Worm (Caenorhabditis elegans): ENCODE measurements around the gene rha-2.

The rha-2 gene

ce11 chrIII:8621002-8621401 lies 6.6 kb upstream of the rha-2 start:
- TF ChIP-seq dve-1 (tag; optimal IDR thresholded peaks at IDR 0.05) (no peak), pag-3 (tag; optimal IDR thresholded peaks at IDR 0.05; ENCODE audit: borderline replicate concordance) (no peak), nfya-1 (tag; optimal IDR thresholded peaks at IDR 0.05) (peak; percentile 18)

DNA sequence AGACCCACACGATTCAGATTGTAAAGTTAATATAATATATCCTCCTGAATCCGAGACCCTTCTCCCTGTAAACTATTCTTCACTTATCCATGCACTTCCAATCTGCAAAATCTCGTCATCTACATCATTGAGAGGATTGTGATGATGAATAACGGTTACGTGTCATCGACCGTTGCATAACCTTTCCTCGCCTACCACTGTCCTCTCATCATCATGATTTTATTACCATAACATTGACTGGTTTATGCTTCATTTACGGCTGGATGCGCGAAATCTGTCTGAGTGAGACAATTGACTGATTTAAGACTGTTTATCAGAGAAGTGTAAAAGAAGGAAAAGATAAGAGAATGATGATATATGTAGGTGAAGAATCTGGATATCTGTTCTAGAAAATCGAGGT lies 5.9 kb upstream of the rha-2 start:
- TF ChIP-seq ama-1 (optimal IDR thresholded peaks at IDR 0.05) (no peak), hlh-8 (tag; optimal IDR thresholded peaks at IDR 0.05) (no peak), hlh-13 (GFP tag; optimal IDR thresholded peaks at IDR 0.05) (no peak), rnt-1 (tag; optimal IDR thresholded peaks at IDR 0.05) (no peak), T23F11.4 (GFP tag; optimal IDR thresholded peaks at IDR 0.05) (no peak), ahr-1 (tag; optimal IDR thresholded peaks at IDR 0.05) (no peak), pros-1 (tag; optimal IDR thresholded peaks at IDR 0.05) (no peak), pax-1 (tag; optimal IDR thresholded peaks at IDR 0.05) (no peak), ztf-16 (tag; optimal IDR thresholded peaks at IDR 0.05) (no peak), Y22D7AL.16 (tag; optimal IDR thresholded peaks at IDR 0.05) (no peak), nhr-232 (tag; optimal IDR thresholded peaks at IDR 0.05) (no peak), ceh-34 (tag; optimal IDR thresholded peaks at IDR 0.05) (no peak), che-1 (tag; optimal IDR thresholded peaks at IDR 0.05) (no peak), ceh-14 (tag; optimal IDR thresholded peaks at IDR 0.05) (no peak), pha-4 (tag; optimal IDR thresholded peaks at IDR 0.05) (no peak), ceh-24 (tag; optimal IDR thresholded peaks at IDR 0.05) (no peak), syd-9 (tag; optimal IDR thresholded peaks at IDR 0.05) (no peak)

ce11 chrIII:8618412-8618960 lies 4.1 kb upstream of the rha-2 start, which contains the start of gene C13G5.2:
Gene C13G5.2 (minus strand): TSS chrIII:8618462.
- TF ChIP-seq ceh-14 (tag; optimal IDR thresholded peaks at IDR 0.05) (no peak), ceh-30 (tag; optimal IDR thresholded peaks at IDR 0.05) (no peak), sox-4 (tag; optimal IDR thresholded peaks at IDR 0.05) (no peak), K09A11.1 (tag; optimal IDR thresholded peaks at IDR 0.05; ENCODE audit: insufficient read depth) (no peak), pax-1 (tag; optimal IDR thresholded peaks at IDR 0.05) (no peak), fkh-6 (tag; optimal IDR thresholded peaks at IDR 0.05) (no peak), ref-2 (tag; optimal IDR thresholded peaks at IDR 0.05) (no peak), ceh-31 (tag; optimal IDR thresholded peaks at IDR 0.05) (no peak), hlh-30 (tag; optimal IDR thresholded peaks at IDR 0.05; ENCODE audit: insufficient read depth) (no peak), dve-1 (tag; optimal IDR thresholded peaks at IDR 0.05) (no peak), hlh-13 (GFP tag; optimal IDR thresholded peaks at IDR 0.05) (no peak), ceh-18 (tag; optimal IDR thresholded peaks at IDR 0.05) (no peak), ceh-6 (GFP tag; optimal IDR thresholded peaks at IDR 0.05) (no peak), sdc-2 (tag; optimal IDR thresholded peaks at IDR 0.05) (no peak), madf-2 (tag; optimal IDR thresholded peaks at IDR 0.05) (no peak), ceh-2 (tag; optimal IDR thresholded peaks at IDR 0.05) (no peak), ceh-24 (tag; optimal IDR thresholded peaks at IDR 0.05) (no peak), ceh-45 (GFP tag; IDR thresholded peaks at IDR 0.05) (no peak), ets-4 (tag; optimal IDR thresholded peaks at IDR 0.05) (no peak)

ce11 chrIII:8616587-8616986 lies 2.2 kb upstream of the rha-2 start, which contains the start of gene C06E1.11:
Gene C06E1.11 (minus strand): TSS chrIII:8616687.
- TF ChIP-seq C38D4.7 (GFP tag; optimal IDR thresholded peaks at IDR 0.05) (no peak), ztf-16 (tag; optimal IDR thresholded peaks at IDR 0.05) (no peak), nhr-11 (tag; optimal IDR thresholded peaks at IDR 0.05) (no peak), ceh-2 (tag; optimal IDR thresholded peaks at IDR 0.05) (no peak), hlh-15 (tag; optimal IDR thresholded peaks at IDR 0.05) (no peak), odd-2 (tag; optimal IDR thresholded peaks at IDR 0.05) (no peak), ama-1 (optimal IDR thresholded peaks at IDR 0.05) (no peak), pha-4 (tag; optimal IDR thresholded peaks at IDR 0.05) (no peak), C08G9.2 (tag; optimal IDR thresholded peaks at IDR 0.05) (no peak)

Measured in whole organism, late embryonic.